Worm (Caenorhabditis elegans): Measurements from ENCODE around the gene npr-32.

- TF ChIP-seq unc-39 (tag; optimal IDR thresholded peaks at IDR 0.05) (no peak), ceh-28 (tag; optimal IDR thresholded peaks at IDR 0.05) (no peak), jun-1 (tag; optimal IDR thresholded peaks at IDR 0.05) (no peak), aly-2 (tag; optimal IDR thresholded peaks at IDR 0.05) (no peak), ztf-11 (tag; optimal IDR thresholded peaks at IDR 0.05) (no peak), lin-39 (tag; optimal IDR thresholded peaks at IDR 0.05) (no peak), snpc-4 (tag; optimal IDR thresholded peaks at IDR 0.05) (no peak), lsy-12 (tag; optimal IDR thresholded peaks at IDR 0.05) (no peak), nhr-76 (tag; optimal IDR thresholded peaks at IDR 0.05) (no peak), sea-2 (GFP tag; optimal IDR thresholded peaks at IDR 0.05) (no peak), skn-1 (tag; optimal IDR thresholded peaks at IDR 0.05) (peak; percentile 45), ceh-9 (tag; optimal IDR thresholded peaks at IDR 0.05) (no peak)
Observed at ce11 chrIV:17268069-17268468, 37.2 kb upstream of the npr-32 start.

Measured in whole organism, L3 larva.